Worm (Caenorhabditis elegans): Measurements from ENCODE around the gene F27C8.3.

ce11 chrIV:9625829-9626228 lies 30.1 kb upstream of the F27C8.3 start:
- TF ChIP-seq hmg-11 (tag; optimal IDR thresholded peaks at IDR 0.05) (no peak), ama-1 (optimal IDR thresholded peaks at IDR 0.05) (no peak), ztf-11 (tag; optimal IDR thresholded peaks at IDR 0.05) (no peak)

Measured in whole organism, L3 larva.